Fruit fly (Drosophila melanogaster): ENCODE data around the gene CG44836.

Gene CG44836

dm6 chr3L:16417024-16417423, 16.9 kb upstream of the CG44836 start, which contains the start of gene GluRS-m:
GluRS-m (minus strand) TSS chr3L:16417177.
- no peak for TF ChIP-seq CG14711 (tag; optimal IDR thresholded peaks at IDR 0.05)
- no peak for TF ChIP-seq CG7101 (tag; optimal IDR thresholded peaks at IDR 0.05)
- no peak for TF ChIP-seq CG11617 (GFP tag; optimal IDR thresholded peaks at IDR 0.05)
- TF ChIP-seq CG7045 (GFP tag; optimal IDR thresholded peaks at IDR 0.05) = no peak
- TF ChIP-seq kay (GFP tag; ENCODE audit: borderline replicate concordance) = peak; percentile 71
- no peak for TF ChIP-seq CG1620 (GFP tag; optimal IDR thresholded peaks at IDR 0.05)
- no peak for TF ChIP-seq Clk (GFP tag; optimal IDR thresholded peaks at IDR 0.05)

dm6 chr3L:16412394-16412950, 12.4 kb upstream of the CG44836 start, which contains the start of gene Serinc:
Serinc (plus strand) TSS chr3L:16412722.
- TF ChIP-seq cic (GFP tag; optimal IDR thresholded peaks at IDR 0.05) (peak; percentile 13), CG7101 (tag; optimal IDR thresholded peaks at IDR 0.05) (peak; percentile 36), Hr96 (GFP tag; optimal IDR thresholded peaks at IDR 0.05) (peak; percentile 2), CG1620 (GFP tag; optimal IDR thresholded peaks at IDR 0.05) (peak; percentile 50), pad (GFP tag; optimal IDR thresholded peaks at IDR 0.05) (peak; percentile 16), Clk (GFP tag; optimal IDR thresholded peaks at IDR 0.05) (no peak), Crg-1 (GFP tag; optimal IDR thresholded peaks at IDR 0.05) (peak; percentile 55), cnc (optimal IDR thresholded peaks at IDR 0.05) (no peak), Mnt (GFP tag; optimal IDR thresholded peaks at IDR 0.05) (peak; percentile 58), CG12768 (GFP tag; optimal IDR thresholded peaks at IDR 0.05) (no peak), bab1 (GFP tag; optimal IDR thresholded peaks at IDR 0.05) (peak; percentile 27), CG14711 (tag; optimal IDR thresholded peaks at IDR 0.05) (peak; percentile 17), CG11617 (GFP tag; optimal IDR thresholded peaks at IDR 0.05) (peak; percentile 17), kay (GFP tag; ENCODE audit: borderline replicate concordance) (no peak), tj (GFP tag; optimal IDR thresholded peaks at IDR 0.05) (peak; percentile 30), CG5204 (GFP tag; optimal IDR thresholded peaks at IDR 0.05) (peak; percentile 68), toe (GFP tag; optimal IDR thresholded peaks at IDR 0.05) (peak; percentile 76), ovo (GFP tag; optimal IDR thresholded peaks at IDR 0.05) (peak; percentile 57), CG33017 (tag; optimal IDR thresholded peaks at IDR 0.05) (no peak), CG7045 (GFP tag; optimal IDR thresholded peaks at IDR 0.05) (no peak)

dm6 chr3L:16411566-16411965, 11.5 kb upstream of the CG44836 start, which contains the start of gene fax:
fax (minus strand) TSS chr3L:16411828.
- no peak for TF ChIP-seq CG5204 (GFP tag; optimal IDR thresholded peaks at IDR 0.05)
- peak; percentile 28 for TF ChIP-seq cic (GFP tag; optimal IDR thresholded peaks at IDR 0.05)
- peak; percentile 12 for TF ChIP-seq CG33017 (tag; optimal IDR thresholded peaks at IDR 0.05)
- TF ChIP-seq bab1 (GFP tag; optimal IDR thresholded peaks at IDR 0.05) = peak; percentile 35
- peak; percentile 83 for TF ChIP-seq Hr96 (GFP tag; optimal IDR thresholded peaks at IDR 0.05)
- TF ChIP-seq CG7101 (tag; optimal IDR thresholded peaks at IDR 0.05) = peak; percentile 23
- TF ChIP-seq cnc (optimal IDR thresholded peaks at IDR 0.05) = no peak
- TF ChIP-seq Mnt (GFP tag; optimal IDR thresholded peaks at IDR 0.05) = peak; percentile 14

dm6 chr3L:16410234-16411119, 10.4 kb upstream of the CG44836 start:
- TF ChIP-seq cic (GFP tag; optimal IDR thresholded peaks at IDR 0.05) = no peak
- peak; percentile 72 for TF ChIP-seq pad (GFP tag; optimal IDR thresholded peaks at IDR 0.05)
- no peak for TF ChIP-seq CG5204 (GFP tag; optimal IDR thresholded peaks at IDR 0.05)

dm6 chr3L:16409440-16410233, 9.6 kb upstream of the CG44836 start:
- TF ChIP-seq pad (GFP tag; optimal IDR thresholded peaks at IDR 0.05) (peak; percentile 91), Hr96 (GFP tag; optimal IDR thresholded peaks at IDR 0.05) (no peak)

dm6 chr3L:16408609-16409439, 8.7 kb upstream of the CG44836 start:
- TF ChIP-seq kay (GFP tag; ENCODE audit: borderline replicate concordance) (peak; percentile 71), Crg-1 (GFP tag; optimal IDR thresholded peaks at IDR 0.05) (no peak), pad (GFP tag; optimal IDR thresholded peaks at IDR 0.05) (peak; percentile 61), CG7101 (tag; optimal IDR thresholded peaks at IDR 0.05) (no peak), CG12768 (GFP tag; optimal IDR thresholded peaks at IDR 0.05) (no peak), bab1 (GFP tag; optimal IDR thresholded peaks at IDR 0.05) (peak; percentile 35), Mnt (GFP tag; optimal IDR thresholded peaks at IDR 0.05) (no peak), ovo (GFP tag; optimal IDR thresholded peaks at IDR 0.05) (peak; percentile 2), Hr96 (GFP tag; optimal IDR thresholded peaks at IDR 0.05) (no peak), CG11617 (GFP tag; optimal IDR thresholded peaks at IDR 0.05) (peak; percentile 29), CG14711 (tag; optimal IDR thresholded peaks at IDR 0.05) (peak; percentile 2), CG33017 (tag; optimal IDR thresholded peaks at IDR 0.05) (peak; percentile 6), CG7045 (GFP tag; optimal IDR thresholded peaks at IDR 0.05) (peak; percentile 46), tj (GFP tag; optimal IDR thresholded peaks at IDR 0.05) (peak; percentile 30), Clk (GFP tag; optimal IDR thresholded peaks at IDR 0.05) (no peak)

Measured in whole organism, adult.